Worm (Caenorhabditis elegans) whole organism, L1 larva: ENCODE data around the gene mcm-7.

ENCODE experiments used
- elt-2 ChIP-seq: sonication (generic microtip); optimal IDR thresholded peaks from 2 replicates; lab custom pipeline; 2016; ENCODE audit warnings: missing genetic modification characterization, mild to moderate bottlenecking, inconsistent platforms, missing compliant biosample characterization, missing genetic modification reagents
- pqm-1 ChIP-seq: sonication (generic microtip); optimal IDR thresholded peaks from 3 replicates; lab custom pipeline; 2017; ENCODE audit warnings: missing biosample characterization, missing genetic modification characterization
- unc-62 ChIP-seq: fragments of 150-350 bp; optimal IDR thresholded peaks from 2 replicates; lab custom pipeline; 2014; ENCODE audit warnings: missing biosample characterization, missing genetic modification reagents, missing genetic modification characterization

ce11 chrV:4366440-4366839 is 19.5 kb downstream of the mcm-7 start, which contains the start of gene F32D1.11:
- no peak for TF ChIP-seq unc-62 (GFP tag; lab: Kevin White, UChicago)
- TF ChIP-seq elt-2 (tag; lab: Kevin White, UChicago) = no peak
- TF ChIP-seq pqm-1 (tag; lab: Kevin White, UChicago) = no peak
